Worm (Caenorhabditis elegans) whole organism, young adult: ENCODE data around the gene mrps-34.

Experiments
- B0019.2 ChIP-seq: fragments of 200-800 bp; sonication (Bioruptor generic); conservative IDR thresholded peaks from 2 replicates; pipeline ENCODE4 v1.3.6; 2022; ENCODE audit warnings: missing genetic modification reagents, missing genetic modification characterization, missing compliant biosample characterization
- B0035.1 ChIP-seq: sonication (generic microtip); optimal IDR thresholded peaks from 2 replicates; lab custom pipeline; 2016; ENCODE audit warnings: missing genetic modification characterization, mild to moderate bottlenecking, missing compliant biosample characterization, missing genotype, missing genetic modification reagents
- B0336.3 ChIP-seq: fragments of 200-800 bp; sonication (Bioruptor generic); IDR thresholded peaks from 2 replicates; pipeline ENCODE4 v1.3.6; 2022; ENCODE audit warnings: missing genetic modification characterization, missing compliant biosample characterization
- F10E7.11 ChIP-seq: sonication (generic microtip); optimal IDR thresholded peaks from 2 replicates; lab custom pipeline; 2017; ENCODE audit warnings: mild to moderate bottlenecking, missing genetic modification characterization, moderate library complexity, missing compliant biosample characterization
- F22D6.2 ChIP-seq: sonication (generic microtip); optimal IDR thresholded peaks from 2 replicates; lab custom pipeline; 2016; ENCODE audit warnings: mild to moderate bottlenecking, missing genetic modification characterization, missing compliant biosample characterization
- F37B4.10 ChIP-seq: fragments of 200-800 bp; sonication (Bioruptor generic); IDR thresholded peaks from 2 replicates; pipeline ENCODE4 v1.3.6; 2022; ENCODE audit warnings: missing genetic modification characterization, missing compliant biosample characterization
- F52B5.7 ChIP-seq: sonication (generic microtip); optimal IDR thresholded peaks from 2 replicates; lab custom pipeline; 2016; ENCODE audit warnings: mild to moderate bottlenecking, missing genetic modification characterization, missing compliant biosample characterization
- F55B11.4 ChIP-seq: sonication (generic microtip); optimal IDR thresholded peaks from 2 replicates; lab custom pipeline; 2016; ENCODE audit warnings: missing compliant biosample characterization, missing genetic modification characterization, borderline replicate concordance; ENCODE audit not compliant: insufficient read depth
- F57A8.1 ChIP-seq: fragments of 200-800 bp; sonication (Bioruptor generic); optimal IDR thresholded peaks from 2 replicates; lab custom pipeline; 2018; ENCODE audit warnings: mild to moderate bottlenecking, missing genetic modification characterization, moderate library complexity, missing compliant biosample characterization
- F57C9.4 ChIP-seq: sonication (generic microtip); optimal IDR thresholded peaks from 2 replicates; lab custom pipeline; 2017; ENCODE audit warnings: mild to moderate bottlenecking, missing genetic modification characterization, missing compliant biosample characterization
- T07F8.4 ChIP-seq: sonication (generic microtip); optimal IDR thresholded peaks from 2 replicates; lab custom pipeline; 2016; ENCODE audit warnings: mild to moderate bottlenecking, missing genetic modification characterization, moderate library complexity, missing compliant biosample characterization
- T26A5.8 ChIP-seq: sonication (generic microtip); optimal IDR thresholded peaks from 2 replicates; lab custom pipeline; 2016; ENCODE audit warnings: missing genetic modification characterization, missing compliant biosample characterization
- Y67H2A.10 ChIP-seq: fragments of 200-800 bp; sonication (Bioruptor generic); conservative IDR thresholded peaks from 2 replicates; pipeline ENCODE4 v1.3.6; 2022; ENCODE audit warnings: missing genetic modification reagents, missing genetic modification characterization, missing compliant biosample characterization
- aptf-2 ChIP-seq: fragments of 200-800 bp; sonication (Bioruptor generic); conservative IDR thresholded peaks from 2 replicates; pipeline ENCODE4 v1.3.6; 2022; ENCODE audit warnings: missing genetic modification reagents, missing genetic modification characterization, missing compliant biosample characterization
- attf-3 ChIP-seq: fragments of 200-800 bp; sonication (Bioruptor generic); conservative IDR thresholded peaks from 2 replicates; pipeline ENCODE4 v1.3.6; 2022; ENCODE audit warnings: missing genetic modification reagents, missing genetic modification characterization, missing compliant biosample characterization
- attf-5 ChIP-seq: fragments of 200-800 bp; sonication (Bioruptor generic); optimal IDR thresholded peaks from 2 replicates; lab custom pipeline; 2018; ENCODE audit warnings: mild to moderate bottlenecking, missing genetic modification characterization, missing compliant biosample characterization
- ceh-100 ChIP-seq: fragments of 200-800 bp; sonication (Bioruptor generic); IDR thresholded peaks from 2 replicates; pipeline ENCODE4 v1.3.6; 2022; ENCODE audit warnings: missing genetic modification reagents, missing genetic modification characterization, missing compliant biosample characterization
- ceh-58 ChIP-seq: fragments of 200-800 bp; sonication (Bioruptor generic); IDR thresholded peaks from 2 replicates; pipeline ENCODE4 v1.3.6; 2022; ENCODE audit warnings: missing genetic modification characterization, missing compliant biosample characterization
- ceh-91 ChIP-seq: fragments of 200-800 bp; sonication (Bioruptor generic); IDR thresholded peaks from 2 replicates; pipeline ENCODE4 v1.3.6; 2022; ENCODE audit warnings: missing genetic modification reagents, missing genetic modification characterization, missing compliant biosample characterization
- efl-1 ChIP-seq: fragments of 150-350 bp; optimal IDR thresholded peaks from 2 replicates; lab custom pipeline; 2014; ENCODE audit warnings: missing biosample characterization, missing genetic modification reagents, missing genetic modification characterization
- ekl-4 ChIP-seq: fragments of 200-800 bp; sonication (Bioruptor generic); IDR thresholded peaks from 2 replicates; pipeline ENCODE4 v1.3.6; 2022; ENCODE audit warnings: missing genetic modification reagents, missing genetic modification characterization, missing compliant biosample characterization
- gei-17 ChIP-seq: fragments of 200-800 bp; sonication (Bioruptor generic); optimal IDR thresholded peaks from 2 replicates; lab custom pipeline; 2018; ENCODE audit warnings: mild to moderate bottlenecking, missing genetic modification characterization, missing compliant biosample characterization
- him-1 ChIP-seq: sonication (generic microtip); optimal IDR thresholded peaks from 2 replicates; lab custom pipeline; 2016; ENCODE audit warnings: missing genotype, missing genetic modification reagents, missing genetic modification characterization, missing compliant biosample characterization
- hlh-26 ChIP-seq: fragments of 200-800 bp; sonication (Bioruptor generic); conservative IDR thresholded peaks from 2 replicates; pipeline ENCODE4 v1.3.6; 2022; ENCODE audit warnings: missing genetic modification reagents, missing genetic modification characterization, missing compliant biosample characterization
- hmg-20 ChIP-seq: fragments of 200-800 bp; sonication (Bioruptor generic); IDR thresholded peaks from 2 replicates; pipeline ENCODE4 v1.3.6; 2022; ENCODE audit warnings: missing genetic modification reagents, missing genetic modification characterization, missing compliant biosample characterization
- lag-1 ChIP-seq: fragments of 200-800 bp; sonication (Bioruptor generic); IDR thresholded peaks from 2 replicates; pipeline ENCODE4 v1.3.6; 2022; ENCODE audit warnings: missing genetic modification reagents, missing genetic modification characterization, missing compliant biosample characterization
- lin-54 ChIP-seq: fragments of 200-800 bp; sonication (Bioruptor generic); optimal IDR thresholded peaks from 2 replicates; lab custom pipeline; 2018; ENCODE audit warnings: mild to moderate bottlenecking, missing genetic modification characterization, missing compliant biosample characterization
- lir-1 ChIP-seq: fragments of 200-800 bp; sonication (Bioruptor generic); conservative IDR thresholded peaks from 2 replicates; pipeline ENCODE4 v1.3.6; 2022; ENCODE audit warnings: missing genetic modification reagents, missing genetic modification characterization, missing compliant biosample characterization
- lsy-27 ChIP-seq: sonication (generic microtip); optimal IDR thresholded peaks from 2 replicates; lab custom pipeline; 2017; ENCODE audit warnings: missing genetic modification characterization, mild to moderate bottlenecking, missing compliant biosample characterization, antibody characterized with exemption, missing genotype, borderline replicate concordance; ENCODE audit not compliant: insufficient read depth
- madf-3 ChIP-seq: fragments of 200-800 bp; sonication (Bioruptor generic); IDR thresholded peaks from 2 replicates; pipeline ENCODE4 v1.3.6; 2022; ENCODE audit warnings: missing genetic modification reagents, missing genetic modification characterization, missing compliant biosample characterization
- mel-28 ChIP-seq: sonication (generic microtip); optimal IDR thresholded peaks from 2 replicates; lab custom pipeline; 2016; ENCODE audit warnings: borderline replicate concordance, mild to moderate bottlenecking, missing genetic modification characterization, missing compliant biosample characterization
- pha-4 ChIP-seq: fragments of 150-350 bp; sonication (generic microtip); optimal IDR thresholded peaks from 2 replicates; lab custom pipeline; 2014; ENCODE audit warnings: missing biosample characterization, missing genetic modification reagents, missing genetic modification characterization
- rcor-1 ChIP-seq: fragments of 200-800 bp; sonication (Bioruptor generic); IDR thresholded peaks from 2 replicates; pipeline ENCODE4 v1.3.6; 2022; ENCODE audit warnings: missing genetic modification reagents, missing genetic modification characterization, missing compliant biosample characterization
- rec-8 ChIP-seq, 2 experiments: sonication (generic microtip); optimal IDR thresholded peaks; 2 replicates each; lab custom pipeline; 2016; ENCODE audit warnings: mild to moderate bottlenecking in 2 of 2, missing genetic modification characterization in 2 of 2, missing genetic modification reagents in 2 of 2, missing genotype in 2 of 2, missing biosample characterization in 1 of 2, missing compliant biosample characterization in 1 of 2, moderate library complexity in 1 of 2
- rpc-1 ChIP-seq, 2 experiments: fragments of 150-350 bp in 1 of 2; sonication (generic microtip) in 1 of 2; optimal IDR thresholded peaks; 2 replicates each; lab custom pipeline; 2014 to 2018; ENCODE audit warnings: missing biosample characterization in 1 of 2, missing genetic modification characterization in 1 of 2, missing genetic modification reagents in 1 of 2, missing genotype in 1 of 2
- sdz-38 ChIP-seq: sonication (generic microtip); optimal IDR thresholded peaks from 2 replicates; lab custom pipeline; 2016; ENCODE audit warnings: missing genotype, missing genetic modification characterization, missing compliant biosample characterization
- snpc-1.3 ChIP-seq: sonication (generic microtip); optimal IDR thresholded peaks from 2 replicates; lab custom pipeline; 2017; ENCODE audit warnings: missing genetic modification characterization, mild to moderate bottlenecking, missing compliant biosample characterization, antibody characterized with exemption, moderate library complexity, missing genotype, missing genetic modification reagents; ENCODE audit not compliant: insufficient read depth
- snpc-4 ChIP-seq, 5 experiments: fragments of 150-350 bp in 1 of 5; sonication (generic microtip) in 4 of 5; optimal IDR thresholded peaks; 2 replicates each; lab custom pipeline; 2014 to 2018; ENCODE audit warnings: missing genetic modification characterization in 5 of 5, missing biosample characterization in 3 of 5, antibody characterized with exemption in 2 of 5, mild to moderate bottlenecking in 2 of 5, missing compliant biosample characterization in 2 of 5, missing genotype in 2 of 5, moderate library complexity in 2 of 5, missing genetic modification reagents in 1 of 5
- tlf-1 ChIP-seq: fragments of 200-800 bp; sonication (Bioruptor generic); optimal IDR thresholded peaks from 2 replicates; lab custom pipeline; 2018; ENCODE audit warnings: mild to moderate bottlenecking, missing genetic modification characterization, missing compliant biosample characterization
- xnd-1 ChIP-seq: sonication (generic microtip); optimal IDR thresholded peaks from 2 replicates; lab custom pipeline; 2016; ENCODE audit warnings: missing genotype, missing genetic modification reagents, missing genetic modification characterization, missing compliant biosample characterization
- zfh-2 ChIP-seq: fragments of 200-800 bp; sonication (Bioruptor generic); conservative IDR thresholded peaks from 2 replicates; pipeline ENCODE4 v1.3.6; 2022; ENCODE audit warnings: missing genetic modification reagents, missing genetic modification characterization, missing compliant biosample characterization
- zim-3 ChIP-seq: sonication (generic microtip); optimal IDR thresholded peaks from 2 replicates; lab custom pipeline; 2017; ENCODE audit warnings: mild to moderate bottlenecking, missing genetic modification characterization, moderate library complexity, missing compliant biosample characterization
- ztf-22 ChIP-seq: fragments of 200-800 bp; sonication (Bioruptor generic); optimal IDR thresholded peaks from 2 replicates; lab custom pipeline; 2018; ENCODE audit warnings: mild to moderate bottlenecking, missing genetic modification characterization, moderate library complexity, missing compliant biosample characterization
- ztf-26 ChIP-seq: sonication (generic microtip); optimal IDR thresholded peaks from 2 replicates; lab custom pipeline; 2017; ENCODE audit warnings: missing genetic modification characterization, missing compliant biosample characterization

The mrps-34 gene

ce11 chrIII:4542362-4542931 is at the start of gene mrps-34, which contains the start of gene cisd-3.1:
mrps-34 (minus strand) TSS chrIII:4542452.
cisd-3.1 (plus strand) TSS chrIII:4542881.
- TF ChIP-seq zim-3 (no peak), hmg-20 (GFP tag; lab: Robert Waterston, UW) (no peak), rpc-1 (optimal IDR thresholded peaks at IDR 0.05; lab: Kevin White, UChicago) (peak; percentile 2), rpc-1 (tag; optimal IDR thresholded peaks at IDR 0.05; lab: Kevin White, UChicago) (no peak), lsy-27 (tag; lab: Kevin White, UChicago) (no peak), attf-5 (GFP tag; lab: Kevin White, UChicago) (no peak), T26A5.8 (no peak), F10E7.11 (tag; lab: Kevin White, UChicago) (no peak), him-1 (peak; percentile 11), T07F8.4 (tag; lab: Kevin White, UChicago) (no peak)

ce11 chrIII:4587177-4587576 is 44.9 kb upstream of the mrps-34 start, which contains the start of the genes F35G12.7 and smc-4:
F35G12.7 (minus strand) TSS chrIII:4587330.
smc-4 (plus strand) TSS chrIII:4587501.
- TF ChIP-seq ceh-100 (GFP tag; lab: Robert Waterston, UW) (no peak), rcor-1 (peak; percentile 40; the same call in 1 of the 2 replicates), lir-1 (GFP tag; lab: Robert Waterston, UW) (peak; percentile 54; the same call in 1 of the 2 replicates), attf-3 (GFP tag; lab: Robert Waterston, UW) (no peak), B0019.2 (GFP tag; lab: Robert Waterston, UW) (no peak), ztf-22 (GFP tag; lab: Kevin White, UChicago) (no peak), gei-17 (GFP tag; lab: Kevin White, UChicago) (no peak), ztf-26 (tag; lab: Kevin White, UChicago) (no peak), snpc-1.3 (peak; percentile 24), F52B5.7 (tag; lab: Kevin White, UChicago) (no peak), efl-1 (GFP tag; lab: Kevin White, UChicago) (peak; percentile 94), lag-1 (GFP tag; lab: Robert Waterston, UW) (no peak), F57C9.4 (no peak), ceh-91 (GFP tag; lab: Robert Waterston, UW) (peak; percentile 73), pha-4 (no peak), ekl-4 (GFP tag; lab: Robert Waterston, UW) (peak; percentile 66), lin-54 (peak; percentile 81), zfh-2 (GFP tag; lab: Robert Waterston, UW) (no peak), zim-3 (no peak), xnd-1 (tag; lab: Kevin White, UChicago) (peak; percentile 63), tlf-1 (GFP tag; lab: Kevin White, UChicago) (peak; percentile 62), Y67H2A.10 (no peak), rpc-1 (optimal IDR thresholded peaks at IDR 0.05; lab: Kevin White, UChicago) (no peak), rpc-1 (tag; optimal IDR thresholded peaks at IDR 0.05; lab: Kevin White, UChicago) (no peak), aptf-2 (GFP tag; lab: Robert Waterston, UW) (no peak), hlh-26 (GFP tag; lab: Robert Waterston, UW) (no peak), F57A8.1 (no peak), F55B11.4 (no peak), F22D6.2 (tag; lab: Kevin White, UChicago) (no peak), T26A5.8 (no peak), B0035.1 (no peak), madf-3 (peak; percentile 82; the same call in 1 of the 2 replicates), attf-5 (GFP tag; lab: Kevin White, UChicago) (peak; percentile 21), rec-8 (tag; optimal IDR thresholded peaks at IDR 0.05; lab: Kevin White, UChicago) (no peak), F37B4.10 (GFP tag; lab: Robert Waterston, UW) (0 out of 2 replicates have a peak, but pooled peaks have one; percentile 15), ceh-58 (GFP tag; lab: Robert Waterston, UW) (no peak), sdz-38 (tag; lab: Kevin White, UChicago) (no peak), mel-28 (tag; lab: Kevin White, UChicago) (no peak), B0336.3 (GFP tag; lab: Robert Waterston, UW) (no peak), snpc-4 (GFP tag; optimal IDR thresholded peaks at IDR 0.05; lab: Kevin White, UChicago) (no peak), snpc-4 (tag; optimal IDR thresholded peaks at IDR 0.05; lab: Kevin White, UChicago) (peak in 2 of 4 experiments; percentile 7 to 23)
